Worm (Caenorhabditis elegans): Measurements from ENCODE around the gene sdn-1.

Gene sdn-1

DNA sequence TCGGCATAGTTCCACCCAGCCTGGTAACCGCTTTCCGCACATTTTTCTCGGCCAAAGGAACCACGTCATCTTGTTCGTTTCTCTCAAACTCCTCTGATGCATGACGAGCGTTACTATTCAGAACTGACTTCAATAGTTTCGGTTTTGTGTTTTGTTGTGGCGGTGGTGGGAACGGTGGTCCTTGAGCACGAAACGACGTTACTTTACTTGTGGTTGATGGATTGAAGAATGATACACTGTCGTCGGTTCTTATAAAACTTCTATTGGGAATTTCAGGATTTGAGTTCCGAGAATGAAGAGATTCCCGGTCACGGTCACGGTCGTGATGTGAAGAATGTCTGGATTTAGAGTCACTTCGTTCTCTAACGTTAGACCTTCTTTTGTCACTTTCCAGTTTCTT is 16.7 kb upstream of the sdn-1 start:
- no peak for TF ChIP-seq Y116A8C.19 (tag; optimal IDR thresholded peaks at IDR 0.05; ENCODE audit: borderline replicate concordance)
- no peak for TF ChIP-seq dpl-1 (GFP tag; optimal IDR thresholded peaks at IDR 0.05)
- TF ChIP-seq skn-1 (tag; optimal IDR thresholded peaks at IDR 0.05), result no peak
- TF ChIP-seq fkh-10 (GFP tag; optimal IDR thresholded peaks at IDR 0.05), result no peak
- TF ChIP-seq nhr-19 (GFP tag; conservative IDR thresholded peaks at IDR 0.05), result no peak
- no peak for TF ChIP-seq nhr-90 (tag; optimal IDR thresholded peaks at IDR 0.05; ENCODE audit: poor library complexity)
- TF ChIP-seq ama-1 (optimal IDR thresholded peaks at IDR 0.05), result no peak
- TF ChIP-seq zip-4 (GFP tag; optimal IDR thresholded peaks at IDR 0.05), result no peak
- no peak for TF ChIP-seq lir-3 (tag; optimal IDR thresholded peaks at IDR 0.05; ENCODE audit: poor library complexity)
- TF ChIP-seq xbp-1 (tag; optimal IDR thresholded peaks at IDR 0.05), result no peak
- no peak for TF ChIP-seq elt-2 (tag; optimal IDR thresholded peaks at IDR 0.05)
- no peak for TF ChIP-seq alr-1 (tag; optimal IDR thresholded peaks at IDR 0.05; ENCODE audit: borderline replicate concordance)
- TF ChIP-seq unc-130 (tag; optimal IDR thresholded peaks at IDR 0.05), result no peak
- no peak for TF ChIP-seq fos-1 (tag; optimal IDR thresholded peaks at IDR 0.05)
- TF ChIP-seq pax-3 (tag; optimal IDR thresholded peaks at IDR 0.05), result no peak

DNA sequence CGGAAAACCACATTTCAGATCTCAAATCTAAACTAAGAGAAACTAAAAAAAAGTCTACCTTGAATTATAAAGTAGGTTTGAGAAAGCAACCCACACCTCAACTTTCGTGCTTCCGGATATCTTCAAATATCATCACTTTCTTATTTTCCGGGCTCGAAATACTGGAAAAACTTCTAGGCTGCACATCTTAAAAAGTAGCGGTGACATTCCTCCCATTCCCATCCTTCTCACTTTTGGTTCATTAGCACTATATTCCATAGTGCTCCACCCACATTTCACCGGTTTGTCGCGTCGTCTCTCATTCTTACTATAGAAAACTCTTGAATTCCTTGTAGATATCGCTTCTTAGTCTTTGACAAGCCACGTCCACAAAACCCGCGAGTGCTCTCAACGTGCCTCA is 11.3 kb upstream of the sdn-1 start, which contains the start of gene flp-19:
Gene flp-19 (plus strand): TSS at position 301 of the 400 bp plus-strand sequence.
- no peak for TF ChIP-seq nhr-85 (tag)
- TF ChIP-seq efl-1 (optimal IDR thresholded peaks at IDR 0.05), result no peak
- peak in 1 of 2 experiments; percentile 3 for TF ChIP-seq efl-1 (GFP tag; optimal IDR thresholded peaks at IDR 0.05 in 1 of 2)
- no peak for TF ChIP-seq lin-35 (GFP tag; optimal IDR thresholded peaks at IDR 0.05)

- no peak for TF ChIP-seq lir-3 (tag; optimal IDR thresholded peaks at IDR 0.05; ENCODE audit: poor library complexity)
- TF ChIP-seq nhr-11 (tag; optimal IDR thresholded peaks at IDR 0.05), result no peak
- TF ChIP-seq nhr-85 (tag), result peak; percentile 90
- no peak for TF ChIP-seq nhr-28 (tag; optimal IDR thresholded peaks at IDR 0.05)
- TF ChIP-seq hlh-4 (tag; optimal IDR thresholded peaks at IDR 0.05), result no peak
- peak; percentile 38 for TF ChIP-seq nhr-71 (tag; optimal IDR thresholded peaks at IDR 0.05)
- no peak for TF ChIP-seq lin-13 (GFP tag; optimal IDR thresholded peaks at IDR 0.05)
- no peak for TF ChIP-seq swsn-7 (tag; optimal IDR thresholded peaks at IDR 0.05)
- TF ChIP-seq fos-1 (tag; optimal IDR thresholded peaks at IDR 0.05), result no peak
- no peak for TF ChIP-seq ces-1 (GFP tag; optimal IDR thresholded peaks at IDR 0.05)
- TF ChIP-seq pax-3 (tag; optimal IDR thresholded peaks at IDR 0.05), result no peak
- no peak for TF ChIP-seq egl-27 (tag; optimal IDR thresholded peaks at IDR 0.05)
- TF ChIP-seq elt-2 (tag; optimal IDR thresholded peaks at IDR 0.05), result no peak
- TF ChIP-seq xbp-1 (tag; optimal IDR thresholded peaks at IDR 0.05), result peak; percentile 25
- peak; percentile 37 for TF ChIP-seq blmp-1 (tag; optimal IDR thresholded peaks at IDR 0.05)
- TF ChIP-seq unc-62 (GFP tag; optimal IDR thresholded peaks at IDR 0.05), result no peak
- TF ChIP-seq unc-98 (GFP tag; IDR thresholded peaks at IDR 0.05), result no peak
- no peak for TF ChIP-seq C34B4.2 (tag; optimal IDR thresholded peaks at IDR 0.05)
- no peak for TF ChIP-seq mef-2 (tag; optimal IDR thresholded peaks at IDR 0.05)
- peak; percentile 12 for TF ChIP-seq nhr-90 (tag; optimal IDR thresholded peaks at IDR 0.05; ENCODE audit: poor library complexity)
- no peak for TF ChIP-seq pqm-1 (tag; optimal IDR thresholded peaks at IDR 0.05)
- TF ChIP-seq mdl-1 (tag; optimal IDR thresholded peaks at IDR 0.05), result no peak
- TF ChIP-seq hlh-17 (GFP tag; optimal IDR thresholded peaks at IDR 0.05; ENCODE audit: borderline replicate concordance), result no peak
- peak; percentile 56 for TF ChIP-seq nhr-20 (tag; optimal IDR thresholded peaks at IDR 0.05)
- TF ChIP-seq lsy-2 (tag; optimal IDR thresholded peaks at IDR 0.05), result peak in 1 of 2 experiments; percentile 33
- TF ChIP-seq lin-14 (GFP tag; optimal IDR thresholded peaks at IDR 0.05), result peak; percentile 70
- TF ChIP-seq mep-1 (tag; optimal IDR thresholded peaks at IDR 0.05), result peak; percentile 9
- no peak for TF ChIP-seq Y116A8C.19 (tag; optimal IDR thresholded peaks at IDR 0.05; ENCODE audit: borderline replicate concordance)
- no peak for TF ChIP-seq snpc-4 (tag; optimal IDR thresholded peaks at IDR 0.05)
- TF ChIP-seq nhr-84 (tag; optimal IDR thresholded peaks at IDR 0.05), result no peak
- TF ChIP-seq egl-13 (tag; optimal IDR thresholded peaks at IDR 0.05), result no peak
- TF ChIP-seq ceh-63 (GFP tag; optimal IDR thresholded peaks at IDR 0.05), result no peak
- peak; percentile 21 for TF ChIP-seq skn-1 (tag; optimal IDR thresholded peaks at IDR 0.05)
- no peak for TF ChIP-seq fkh-8 (tag; optimal IDR thresholded peaks at IDR 0.05)
- no peak for TF ChIP-seq nhr-76 (tag; optimal IDR thresholded peaks at IDR 0.05)
- TF ChIP-seq tlp-1 (tag; optimal IDR thresholded peaks at IDR 0.05), result no peak
- TF ChIP-seq dsc-1 (tag; optimal IDR thresholded peaks at IDR 0.05), result peak; percentile 83
- no peak for TF ChIP-seq ztf-4 (tag; optimal IDR thresholded peaks at IDR 0.05)
- TF ChIP-seq unc-130 (tag; optimal IDR thresholded peaks at IDR 0.05), result peak; percentile 40
- no peak for TF ChIP-seq unc-30 (tag; optimal IDR thresholded peaks at IDR 0.05)
These were observed 6.6 kb upstream of the sdn-1 start for ce11 chrX:10599719-10600155.

Measured in whole organism, L1 larva.